Worm (Caenorhabditis elegans) whole organism, L3 larva: Measurements from ENCODE around the gene R04E5.7.

Experiments used
- R02D3.7 ChIP-seq: fragments of 150-350 bp; optimal IDR thresholded peaks from 2 replicates; lab custom pipeline; 2014; ENCODE audit warnings: missing biosample characterization, missing genetic modification characterization
- ZK546.5 ChIP-seq: sonication (generic microtip); optimal IDR thresholded peaks from 2 replicates; lab custom pipeline; 2017; ENCODE audit warnings: missing biosample characterization, missing genetic modification characterization
- ceh-28 ChIP-seq: fragments of 150-350 bp; optimal IDR thresholded peaks from 2 replicates; lab custom pipeline; 2014; ENCODE audit warnings: missing biosample characterization, missing genetic modification reagents, missing genetic modification characterization
- ceh-82 ChIP-seq: fragments of 150-350 bp; optimal IDR thresholded peaks from 2 replicates; lab custom pipeline; 2014; ENCODE audit warnings: missing biosample characterization, missing genetic modification characterization
- daf-12 ChIP-seq: fragments of 150-350 bp; optimal IDR thresholded peaks from 2 replicates; lab custom pipeline; 2014; ENCODE audit warnings: missing biosample characterization, missing genetic modification reagents, missing genetic modification characterization
- egl-27 ChIP-seq: sonication (generic microtip); optimal IDR thresholded peaks from 4 replicates; lab custom pipeline; 2017; ENCODE audit warnings: missing biosample characterization, missing genetic modification reagents, missing genetic modification characterization
- egl-5 ChIP-seq: fragments of 150-350 bp; optimal IDR thresholded peaks from 2 replicates; lab custom pipeline; 2017; ENCODE audit warnings: missing biosample characterization, missing genetic modification reagents, missing genetic modification characterization, inconsistent platforms
- elt-1 ChIP-seq: fragments of 150-350 bp; optimal IDR thresholded peaks from 2 replicates; lab custom pipeline; 2014; ENCODE audit warnings: missing biosample characterization, missing genetic modification characterization
- elt-2 ChIP-seq: sonication (generic microtip); optimal IDR thresholded peaks from 2 replicates; lab custom pipeline; 2016; ENCODE audit warnings: missing genetic modification reagents, mild to moderate bottlenecking, missing genetic modification characterization, missing compliant biosample characterization
- elt-3 ChIP-seq, 3 experiments: fragments of 150-350 bp in 1 of 3; sonication (generic microtip) in 2 of 3; optimal IDR thresholded peaks; 2 replicates in 2 of 3; 4 replicates in 1 of 3; lab custom pipeline; 2014 to 2017; ENCODE audit warnings: missing biosample characterization in 3 of 3, missing genetic modification characterization in 3 of 3
- eor-1 ChIP-seq, 2 experiments: fragments of 150-350 bp; optimal IDR thresholded peaks; 2 replicates each; lab custom pipeline; 2014 to 2018; ENCODE audit warnings: missing biosample characterization in 2 of 2, missing genetic modification characterization in 2 of 2
- fkh-2 ChIP-seq: fragments of 150-350 bp; optimal IDR thresholded peaks from 2 replicates; lab custom pipeline; 2014; ENCODE audit warnings: missing biosample characterization, missing genetic modification reagents, missing genetic modification characterization
- fos-1 ChIP-seq: fragments of 150-350 bp; optimal IDR thresholded peaks from 2 replicates; lab custom pipeline; 2014; ENCODE audit warnings: missing biosample characterization, missing genetic modification characterization
- lin-15B ChIP-seq: fragments of 150-350 bp; optimal IDR thresholded peaks from 2 replicates; lab custom pipeline; 2014; ENCODE audit warnings: missing biosample characterization, missing genetic modification characterization
- lin-39 ChIP-seq: fragments of 150-350 bp; optimal IDR thresholded peaks from 2 replicates; lab custom pipeline; 2018; ENCODE audit warnings: missing biosample characterization, missing genetic modification reagents, missing genetic modification characterization
- lsy-12 ChIP-seq: sonication (generic microtip); optimal IDR thresholded peaks from 2 replicates; lab custom pipeline; 2016; ENCODE audit warnings: mild to moderate bottlenecking, missing genetic modification characterization, missing compliant biosample characterization
- mdl-1 ChIP-seq: fragments of 150-350 bp; optimal IDR thresholded peaks from 2 replicates; lab custom pipeline; 2014; ENCODE audit warnings: missing biosample characterization, missing genetic modification characterization
- mml-1 ChIP-seq: fragments of 150-350 bp; sonication (generic microtip); optimal IDR thresholded peaks from 3 replicates; lab custom pipeline; 2014; ENCODE audit warnings: missing biosample characterization, missing genetic modification characterization
- nfya-1 ChIP-seq: sonication (generic microtip); optimal IDR thresholded peaks from 2 replicates; lab custom pipeline; 2017; ENCODE audit warnings: missing genetic modification characterization, mild to moderate bottlenecking, missing compliant biosample characterization, antibody characterized with exemption, moderate library complexity; ENCODE audit not compliant: insufficient read depth
- nhr-11 ChIP-seq: fragments of 150-350 bp; optimal IDR thresholded peaks from 2 replicates; lab custom pipeline; 2014; ENCODE audit warnings: missing biosample characterization, missing genetic modification characterization
- nhr-23 ChIP-seq: fragments of 150-350 bp; optimal IDR thresholded peaks from 2 replicates; lab custom pipeline; 2014; ENCODE audit warnings: missing biosample characterization, missing genetic modification reagents, missing genetic modification characterization
- nhr-25 ChIP-seq: sonication (generic microtip); optimal IDR thresholded peaks from 2 replicates; lab custom pipeline; 2017; ENCODE audit warnings: missing biosample characterization, missing genetic modification characterization
- nhr-43 ChIP-seq: sonication (generic microtip); optimal IDR thresholded peaks from 2 replicates; lab custom pipeline; 2016; ENCODE audit warnings: mild to moderate bottlenecking, missing genetic modification characterization, missing compliant biosample characterization; ENCODE audit not compliant: poor library complexity, severe bottlenecking
- pha-4 ChIP-seq: fragments of 150-350 bp; optimal IDR thresholded peaks from 2 replicates; lab custom pipeline; 2014; ENCODE audit warnings: missing biosample characterization, missing genetic modification reagents, missing genetic modification characterization
- pqm-1 ChIP-seq: fragments of 150-350 bp; optimal IDR thresholded peaks from 2 replicates; lab custom pipeline; 2017; ENCODE audit warnings: missing biosample characterization, missing genetic modification characterization, inconsistent platforms
- skn-1 ChIP-seq: fragments of 150-350 bp; optimal IDR thresholded peaks from 2 replicates; lab custom pipeline; 2014; ENCODE audit warnings: missing biosample characterization, missing genetic modification characterization
- snpc-4 ChIP-seq: fragments of 150-350 bp; optimal IDR thresholded peaks from 2 replicates; lab custom pipeline; 2014; ENCODE audit warnings: missing biosample characterization, missing genetic modification characterization
- ztf-4 ChIP-seq: fragments of 150-350 bp; optimal IDR thresholded peaks from 2 replicates; lab custom pipeline; 2014; ENCODE audit warnings: missing biosample characterization, missing genetic modification characterization

R04E5.7 gene

DNA sequence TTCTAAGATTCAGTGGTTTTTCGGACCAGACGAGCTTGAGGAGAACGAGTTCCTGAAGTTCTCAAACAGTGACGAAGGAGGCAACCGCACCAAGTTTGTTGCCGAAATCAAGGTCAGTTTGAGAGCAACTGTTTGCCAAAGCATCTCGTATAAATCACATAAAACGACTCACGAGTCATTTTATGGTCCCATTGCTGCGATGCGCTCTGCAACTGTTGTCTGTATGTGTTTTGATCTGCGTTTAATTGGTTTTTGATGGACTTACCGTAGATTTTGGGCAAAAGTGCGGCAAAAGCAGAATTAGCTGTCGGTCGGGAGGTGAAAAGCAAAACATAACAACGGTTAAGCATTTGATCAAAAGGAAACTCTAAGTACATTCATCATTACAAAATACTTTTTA is 33.0 kb downstream of the R04E5.7 start:
- peak; percentile 98 for TF ChIP-seq egl-5 (tag; lab: Kevin White, UChicago)
- no peak for TF ChIP-seq elt-1 (tag; lab: Kevin White, UChicago)

DNA sequence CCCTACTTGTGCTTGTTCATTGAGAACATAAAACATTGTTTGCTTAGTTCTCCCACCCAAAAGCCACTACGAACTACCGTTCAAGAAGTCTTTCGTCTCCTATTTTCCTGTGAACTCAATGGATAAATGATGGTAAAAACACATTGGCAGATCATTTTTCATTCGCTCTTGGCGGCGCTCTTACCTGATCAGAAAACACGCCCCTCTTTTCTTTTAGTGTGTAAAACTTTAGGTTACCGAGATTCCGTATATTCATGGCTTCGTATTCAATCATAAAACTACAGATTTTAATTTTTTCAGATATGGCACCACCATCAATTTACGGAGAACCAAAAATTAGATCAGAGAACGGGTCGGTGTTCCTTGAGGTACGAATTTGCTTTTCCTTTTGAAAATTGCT is 33.5 kb downstream of the R04E5.7 start, which contains the start of gene zig-12:
Gene zig-12 (plus strand): TSS at position 301 of the 400 bp plus-strand sequence.
- no peak for TF ChIP-seq nhr-23 (tag; lab: Kevin White, UChicago)
- TF ChIP-seq nfya-1 (tag; lab: Kevin White, UChicago), result no peak
- no peak for TF ChIP-seq elt-1 (tag; lab: Kevin White, UChicago)
- no peak for TF ChIP-seq pha-4
- no peak for TF ChIP-seq ceh-28 (tag; lab: Kevin White, UChicago)
- TF ChIP-seq mdl-1 (tag; lab: Kevin White, UChicago), result no peak
- TF ChIP-seq pqm-1 (tag; lab: Kevin White, UChicago), result no peak
- TF ChIP-seq nhr-43 (tag; lab: Kevin White, UChicago), result no peak
- TF ChIP-seq eor-1 (tag; optimal IDR thresholded peaks at IDR 0.05; lab: Kevin White, UChicago), result no peak
- TF ChIP-seq, all 47 proteins: peak for 0

ce11 chrX:8762927-8763326 is 34.1 kb downstream of the R04E5.7 start:
- TF ChIP-seq ceh-82 (tag; lab: Kevin White, UChicago), result no peak
- TF ChIP-seq skn-1, result no peak
- TF ChIP-seq snpc-4 (tag; lab: Kevin White, UChicago), result no peak
- no peak for TF ChIP-seq daf-12 (tag; lab: Kevin White, UChicago)
- TF ChIP-seq nfya-1 (tag; lab: Kevin White, UChicago), result peak; percentile 19
- no peak for TF ChIP-seq elt-2

- TF ChIP-seq elt-1 (tag; lab: Kevin White, UChicago) (no peak), pqm-1 (tag; lab: Kevin White, UChicago) (no peak), fkh-2 (tag; lab: Kevin White, UChicago) (no peak), nhr-43 (tag; lab: Kevin White, UChicago) (no peak), ceh-82 (tag; lab: Kevin White, UChicago) (no peak), mml-1 (tag; lab: Kevin White, UChicago) (no peak), lin-15B (tag; lab: Kevin White, UChicago) (no peak), eor-1 (tag; optimal IDR thresholded peaks at IDR 0.05; lab: Kevin White, UChicago) (no peak), nhr-25 (tag; lab: Kevin White, UChicago) (no peak), fos-1 (no peak), nfya-1 (tag; lab: Kevin White, UChicago) (no peak), mdl-1 (tag; lab: Kevin White, UChicago) (no peak), nhr-23 (tag; lab: Kevin White, UChicago) (no peak), nhr-11 (tag; lab: Kevin White, UChicago) (no peak), ztf-4 (tag; lab: Kevin White, UChicago) (no peak)
These were observed 35.6 kb downstream of the R04E5.7 start, which contains the start of gene M02D8.5 for ce11 chrX:8761497-8761896. Gene M02D8.5 (minus strand): TSS chrX:8761597.

- TF ChIP-seq pqm-1 (tag; lab: Kevin White, UChicago), result peak; percentile 22
- TF ChIP-seq lin-39 (tag; lab: Kevin White, UChicago), result peak; percentile 18
- no peak for TF ChIP-seq elt-2
These were observed 36.0 kb downstream of the R04E5.7 start for ce11 chrX:8761060-8761459.

- peak; percentile 74 for TF ChIP-seq elt-2
- no peak for TF ChIP-seq nfya-1 (tag; lab: Kevin White, UChicago)
- TF ChIP-seq pha-4, result peak; percentile 30
- TF ChIP-seq mml-1 (tag; lab: Kevin White, UChicago), result no peak
- TF ChIP-seq pqm-1 (tag; lab: Kevin White, UChicago), result peak; percentile 67
- no peak for TF ChIP-seq egl-27 (tag; lab: Kevin White, UChicago)
- TF ChIP-seq elt-3 (tag; optimal IDR thresholded peaks at IDR 0.05; lab: Kevin White, UChicago), result no peak
- no peak for TF ChIP-seq lin-39 (tag; lab: Kevin White, UChicago)
- TF ChIP-seq, all 47 proteins: peak for 3
These were observed 41.1 kb downstream of the R04E5.7 start for ce11 chrX:8755987-8756386.

DNA sequence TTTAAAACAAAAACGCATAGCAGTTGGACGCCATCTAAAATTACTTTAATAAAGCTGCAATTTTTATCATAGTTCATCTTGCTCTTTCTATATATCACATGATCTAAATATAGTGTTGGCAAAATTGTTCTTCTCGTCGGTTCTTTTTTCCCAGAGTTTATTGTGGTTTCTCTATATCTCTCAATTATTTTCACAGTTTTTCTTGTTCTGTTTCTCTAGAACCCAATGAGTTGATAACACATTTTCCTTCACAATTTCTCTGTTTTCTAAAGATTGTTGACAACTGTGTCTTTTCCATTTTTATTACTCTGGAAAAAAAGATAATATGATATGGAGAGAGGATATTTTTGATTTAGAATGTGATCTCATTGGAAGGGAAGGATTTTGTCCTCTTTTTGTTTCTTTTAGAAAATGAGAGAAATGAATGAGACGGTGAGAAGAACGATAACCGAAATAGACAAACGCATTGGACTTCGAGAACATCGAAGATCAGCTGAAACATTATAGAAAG is 42.7 kb downstream of the R04E5.7 start:
- TF ChIP-seq elt-2 (peak; percentile 12), ZK546.5 (tag; lab: Kevin White, UChicago) (no peak), pha-4 (peak; percentile 6), lsy-12 (no peak), R02D3.7 (no peak)
